Fruit fly (Drosophila melanogaster) whole organism, pupa: ENCODE data around the gene CG33235.

Experiments used
- CG10348 ChIP-seq: fragments of 200-800 bp; sonication (Bioruptor generic); IDR thresholded peaks from 2 replicates; pipeline ENCODE4 v1.3.6; 2022; ENCODE audit warnings: missing biosample characterization, missing genetic modification characterization
- CG13204 ChIP-seq: fragments of 200-800 bp; sonication (Bioruptor generic); optimal IDR thresholded peaks from 2 replicates; lab custom pipeline; 2018; ENCODE audit warnings: missing biosample characterization, mild to moderate bottlenecking, missing genetic modification characterization, moderate library complexity
- CG15710 ChIP-seq: fragments of 200-800 bp; sonication (Bioruptor generic); optimal IDR thresholded peaks from 2 replicates; lab custom pipeline; 2018; ENCODE audit warnings: missing biosample characterization, mild to moderate bottlenecking, missing genetic modification characterization, moderate library complexity
- CG17806 ChIP-seq: fragments of 200-800 bp; sonication (Bioruptor generic); optimal IDR thresholded peaks from 2 replicates; lab custom pipeline; 2018; ENCODE audit warnings: missing biosample characterization, mild to moderate bottlenecking, missing genetic modification characterization, moderate library complexity
- CG32121 ChIP-seq: fragments of 200-800 bp; sonication (Bioruptor generic); IDR thresholded peaks from 2 replicates; pipeline ENCODE4 v1.3.6; 2022; ENCODE audit warnings: missing biosample characterization, missing genetic modification characterization
- CG34367 ChIP-seq: fragments of 200-800 bp; sonication (Bioruptor generic); optimal IDR thresholded peaks from 2 replicates; lab custom pipeline; 2018; ENCODE audit warnings: missing biosample characterization, mild to moderate bottlenecking, missing genetic modification characterization
- CG4496 ChIP-seq: fragments of 200-800 bp; sonication (Bioruptor generic); IDR thresholded peaks from 3 replicates; pipeline ENCODE4 v1.3.6; 2022; ENCODE audit warnings: missing biosample characterization, missing genetic modification characterization
- CG8301 ChIP-seq: fragments of 200-800 bp; sonication (Bioruptor generic); optimal IDR thresholded peaks from 2 replicates; lab custom pipeline; 2018; ENCODE audit warnings: missing biosample characterization, mild to moderate bottlenecking, missing genetic modification characterization
- CG9948 ChIP-seq: fragments of 200-800 bp; sonication (Bioruptor generic); optimal IDR thresholded peaks from 2 replicates; lab custom pipeline; 2018; ENCODE audit warnings: missing biosample characterization, mild to moderate bottlenecking, missing genetic modification characterization, moderate library complexity
- D1 ChIP-seq: fragments of 200-800 bp; sonication (Bioruptor generic); optimal IDR thresholded peaks from 2 replicates; lab custom pipeline; 2018; ENCODE audit warnings: missing biosample characterization, mild to moderate bottlenecking, missing genetic modification characterization, moderate library complexity
- EcR ChIP-seq: fragments of 200-800 bp; sonication (Bioruptor generic); optimal IDR thresholded peaks from 3 replicates; lab custom pipeline; 2019; ENCODE audit warnings: missing biosample characterization, missing genetic modification characterization, mild to moderate bottlenecking, moderate library complexity, missing genetic modification reagents
- Ets98B ChIP-seq: fragments of 200-800 bp; sonication (Bioruptor generic); IDR thresholded peaks from 2 replicates; pipeline ENCODE4 v1.3.6; 2022; ENCODE audit warnings: missing biosample characterization, missing genetic modification characterization
- gl ChIP-seq: fragments of 200-800 bp; sonication (Bioruptor generic); optimal IDR thresholded peaks from 2 replicates; lab custom pipeline; 2018; ENCODE audit warnings: missing biosample characterization, mild to moderate bottlenecking, missing genetic modification characterization

dm6 chrX:11499454-11499853 is 8.1 kb upstream of the CG33235 start:
- TF ChIP-seq CG32121 (GFP tag; lab: Robert Waterston, UW) (peak; percentile 49), CG9948 (peak; percentile 48), gl (tag; lab: Kevin White, UChicago) (no peak), CG4496 (GFP tag; lab: Robert Waterston, UW) (peak; percentile 83), EcR (GFP tag; lab: Kevin White, UChicago) (no peak), Ets98B (GFP tag; lab: Robert Waterston, UW) (peak; percentile 81), CG34367 (peak; percentile 55), CG8301 (tag; lab: Kevin White, UChicago) (peak; percentile 65), D1 (tag; lab: Kevin White, UChicago) (no peak), CG15710 (peak; percentile 68), CG17806 (tag; lab: Kevin White, UChicago) (peak; percentile 59), CG10348 (no peak), CG13204 (GFP tag; lab: Kevin White, UChicago) (peak; percentile 9)
